Fruit fly (Drosophila melanogaster): ENCODE data around the gene Orct.

Orct gene

DNA sequence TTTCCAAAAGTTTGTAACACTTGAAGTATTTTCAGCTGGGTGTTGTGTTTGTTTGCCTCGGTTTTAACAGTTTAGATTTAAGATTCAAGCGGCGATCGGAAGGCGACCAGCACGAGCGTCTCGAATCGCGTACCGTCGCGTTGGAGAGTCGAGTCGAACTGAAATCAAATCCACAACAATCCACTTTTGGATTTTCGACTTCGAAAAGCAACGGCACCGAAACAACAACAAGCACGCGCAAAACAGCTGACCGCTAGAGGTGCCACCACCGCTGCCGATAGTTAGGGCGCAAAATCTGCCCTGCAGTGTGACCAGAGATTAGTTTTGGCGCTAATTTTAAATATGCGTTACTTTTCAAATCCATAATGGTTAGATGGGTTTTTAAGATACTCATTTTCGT, 5.0 kb upstream of the Orct start, which contains the start of gene jar (continued):
- TF ChIP-seq TFAM (GFP tag; optimal IDR thresholded peaks at IDR 0.05) = no peak
- TF ChIP-seq Nf-YA (GFP tag; IDR thresholded peaks at IDR 0.05) = no peak
- TF ChIP-seq caup (GFP tag; optimal IDR thresholded peaks at IDR 0.05; ENCODE audit: severe bottlenecking) = peak; percentile 44
- no peak for TF ChIP-seq Neu2 (GFP tag; optimal IDR thresholded peaks at IDR 0.05; ENCODE audit: borderline replicate concordance)
- TF ChIP-seq pum (GFP tag; optimal IDR thresholded peaks at IDR 0.05) = no peak
- peak; percentile 92 for TF ChIP-seq Dll (GFP tag; IDR thresholded peaks at IDR 0.05; ENCODE audit: partially characterized antibody)
- TF ChIP-seq Dad (GFP tag; optimal IDR thresholded peaks at IDR 0.05) = peak; percentile 27
- 0 out of 2 replicates have a peak, but pooled peaks have one; percentile 45 for TF ChIP-seq Awh (GFP tag; IDR thresholded peaks at IDR 0.05)
- no peak for TF ChIP-seq fru (optimal IDR thresholded peaks at IDR 0.05)
- peak; percentile 32 for TF ChIP-seq gro (GFP tag; optimal IDR thresholded peaks at IDR 0.05)
- TF ChIP-seq Elba2 (GFP tag; optimal IDR thresholded peaks at IDR 0.05) = no peak
- TF ChIP-seq ac (GFP tag; optimal IDR thresholded peaks at IDR 0.05) = no peak
- peak; percentile 43 for TF ChIP-seq grau (tag; optimal IDR thresholded peaks at IDR 0.05)
- peak; percentile 24 for TF ChIP-seq CG2202 (tag; optimal IDR thresholded peaks at IDR 0.05)
- TF ChIP-seq tio (GFP tag; optimal IDR thresholded peaks at IDR 0.05) = no peak
- peak; percentile 56 for TF ChIP-seq CG5180 (GFP tag; optimal IDR thresholded peaks at IDR 0.05)
- peak; percentile 50 for TF ChIP-seq CG15269 (tag; optimal IDR thresholded peaks at IDR 0.05)
- no peak for TF ChIP-seq CG16779 (GFP tag; IDR thresholded peaks at IDR 0.05)
- no peak for TF ChIP-seq CG10654 (GFP tag; optimal IDR thresholded peaks at IDR 0.05)
- TF ChIP-seq CG6854 (GFP tag; optimal IDR thresholded peaks at IDR 0.05) = no peak
- peak; percentile 71 for TF ChIP-seq CG10543 (GFP tag; optimal IDR thresholded peaks at IDR 0.05)
- peak; percentile 93 for TF ChIP-seq CG34224 (GFP tag; IDR thresholded peaks at IDR 0.05; ENCODE audit: partially characterized antibody)
- peak; percentile 67 for TF ChIP-seq pros (GFP tag; optimal IDR thresholded peaks at IDR 0.05)
- peak; percentile 42 for TF ChIP-seq CG10431 (GFP tag; optimal IDR thresholded peaks at IDR 0.05)
- no peak for TF ChIP-seq CG15479 (GFP tag; optimal IDR thresholded peaks at IDR 0.05)
- peak; percentile 1 for TF ChIP-seq CG18599 (GFP tag; optimal IDR thresholded peaks at IDR 0.05)
- TF ChIP-seq Hr51 (GFP tag; optimal IDR thresholded peaks at IDR 0.05) = no peak
- TF ChIP-seq NFAT (GFP tag; IDR thresholded peaks at IDR 0.05) = peak; percentile 55
- peak; percentile 62 for TF ChIP-seq CG33213 (GFP tag; optimal IDR thresholded peaks at IDR 0.05)
- peak; percentile 87 for TF ChIP-seq Med (GFP tag)
- no peak for TF ChIP-seq CG30403 (GFP tag; optimal IDR thresholded peaks at IDR 0.05)
- TF ChIP-seq CG6765 (GFP tag; optimal IDR thresholded peaks at IDR 0.05) = no peak
- TF ChIP-seq CG10147 (GFP tag; optimal IDR thresholded peaks at IDR 0.05) = peak; percentile 66
- TF ChIP-seq CG15073 (GFP tag; optimal IDR thresholded peaks at IDR 0.05) = no peak
- peak; percentile 99 for TF ChIP-seq CG4360 (GFP tag; IDR thresholded peaks at IDR 0.05)
- TF ChIP-seq unc-4 (GFP tag; IDR thresholded peaks at IDR 0.05; ENCODE audit: partially characterized antibody) = peak; percentile 93
- no peak for TF ChIP-seq tx (GFP tag; optimal IDR thresholded peaks at IDR 0.05)
- no peak for TF ChIP-seq crc (GFP tag; optimal IDR thresholded peaks at IDR 0.05)
- TF ChIP-seq ranshi (GFP tag; IDR thresholded peaks at IDR 0.05) = peak; percentile 25; the same call in 1 of the 2 replicates
- peak; percentile 92 for TF ChIP-seq CG42726 (GFP tag; IDR thresholded peaks at IDR 0.05; ENCODE audit: partially characterized antibody)
- TF ChIP-seq amos (GFP tag; IDR thresholded peaks at IDR 0.05; ENCODE audit: partially characterized antibody) = peak; percentile 95
- TF ChIP-seq CG8944 (GFP tag; optimal IDR thresholded peaks at IDR 0.05) = no peak
- TF ChIP-seq btn (GFP tag; optimal IDR thresholded peaks at IDR 0.05) = no peak
- peak; percentile 69 for TF ChIP-seq mirr (GFP tag; optimal IDR thresholded peaks at IDR 0.05)
- TF ChIP-seq org-1 (GFP tag; optimal IDR thresholded peaks at IDR 0.05) = peak; percentile 33
- TF ChIP-seq CG4424 (GFP tag; optimal IDR thresholded peaks at IDR 0.05) = no peak
- TF ChIP-seq H15 (GFP tag; IDR thresholded peaks at IDR 0.05) = no peak
- TF ChIP-seq CG13775 (GFP tag; optimal IDR thresholded peaks at IDR 0.05) = peak; percentile 4
- TF ChIP-seq CG1792 (GFP tag; optimal IDR thresholded peaks at IDR 0.05) = no peak
- TF ChIP-seq CG12942 (GFP tag; optimal IDR thresholded peaks at IDR 0.05) = no peak
- no peak for TF ChIP-seq Chrac-16 (GFP tag; optimal IDR thresholded peaks at IDR 0.05)
